Fruit fly (Drosophila melanogaster) whole organism, embryonic: ENCODE data around the gene LSm3.

Experiments used
- B-H2 ChIP-seq: fragments of 200-800 bp; sonication (Bioruptor generic); optimal IDR thresholded peaks from 2 replicates; lab custom pipeline; 2018; ENCODE audit warnings: missing biosample characterization, mild to moderate bottlenecking, missing genetic modification characterization
- CG11085 ChIP-seq: fragments of 200-800 bp; sonication (Bioruptor generic); IDR thresholded peaks from 2 replicates; pipeline ENCODE4 v1.3.6; 2022; ENCODE audit warnings: missing biosample characterization, missing genetic modification characterization
- CG11247 ChIP-seq: fragments of 200-800 bp; sonication (Bioruptor generic); IDR thresholded peaks from 2 replicates; pipeline ENCODE4 v1.3.6; 2022; ENCODE audit warnings: missing biosample characterization, missing genetic modification characterization
- CG13775 ChIP-seq: fragments of 200-800 bp; sonication (Bioruptor generic); optimal IDR thresholded peaks from 3 replicates; lab custom pipeline; 2017; ENCODE audit warnings: missing biosample characterization, mild to moderate bottlenecking, missing genetic modification characterization
- CG13894 ChIP-seq: fragments of 200-800 bp; sonication (Bioruptor generic); optimal IDR thresholded peaks from 3 replicates; lab custom pipeline; 2018; ENCODE audit warnings: missing biosample characterization, mild to moderate bottlenecking, missing genetic modification characterization, moderate library complexity
- CG14667 ChIP-seq: fragments of 200-800 bp; sonication (Bioruptor generic); IDR thresholded peaks from 2 replicates; pipeline ENCODE4 v1.3.6; 2022; ENCODE audit warnings: missing biosample characterization, missing genetic modification characterization
- CG2129 ChIP-seq: fragments of 200-800 bp; sonication (Bioruptor generic); IDR thresholded peaks from 2 replicates; pipeline ENCODE4 v1.3.6; 2022; ENCODE audit warnings: missing biosample characterization, missing genetic modification characterization; ENCODE audit not compliant: partially characterized antibody
- CG3065 ChIP-seq: fragments of 200-800 bp; sonication (Bioruptor generic); optimal IDR thresholded peaks from 2 replicates; lab custom pipeline; 2016; ENCODE audit warnings: missing biosample characterization, missing genetic modification characterization
- CG31388 ChIP-seq: fragments of 200-800 bp; sonication (Bioruptor generic); optimal IDR thresholded peaks from 2 replicates; lab custom pipeline; 2016; ENCODE audit warnings: missing biosample characterization, missing genetic modification characterization
- CG34224 ChIP-seq: fragments of 200-800 bp; sonication (Bioruptor generic); IDR thresholded peaks from 3 replicates; pipeline ENCODE4 v1.3.6; 2022; ENCODE audit warnings: missing biosample characterization, missing genetic modification characterization; ENCODE audit not compliant: partially characterized antibody
- CG4730 ChIP-seq: fragments of 200-800 bp; sonication (Bioruptor generic); IDR thresholded peaks from 2 replicates; pipeline ENCODE4 v1.3.6; 2022; ENCODE audit warnings: missing biosample characterization, missing genetic modification characterization
- CG6254 ChIP-seq: fragments of 200-800 bp; sonication (Bioruptor generic); optimal IDR thresholded peaks from 3 replicates; lab custom pipeline; 2017; ENCODE audit warnings: mild to moderate bottlenecking, missing biosample characterization, missing genetic modification reagents, missing genetic modification characterization
- CG6813 ChIP-seq: fragments of 200-800 bp; sonication (Bioruptor generic); optimal IDR thresholded peaks from 2 replicates; lab custom pipeline; 2017; ENCODE audit warnings: missing biosample characterization, missing genetic modification characterization, mild to moderate bottlenecking, moderate library complexity, missing genetic modification reagents
- CG7271 ChIP-seq: fragments of 200-800 bp; sonication (Bioruptor generic); optimal IDR thresholded peaks from 2 replicates; lab custom pipeline; 2018; ENCODE audit warnings: missing biosample characterization, mild to moderate bottlenecking, missing genetic modification characterization, moderate library complexity
- CG8281 ChIP-seq: fragments of 200-800 bp; sonication (Bioruptor generic); optimal IDR thresholded peaks from 2 replicates; lab custom pipeline; 2018; ENCODE audit warnings: missing biosample characterization, mild to moderate bottlenecking, missing genetic modification characterization, moderate library complexity
- CG8290 ChIP-seq, 3 experiments: fragments of 200-800 bp; sonication (Bioruptor generic); optimal IDR thresholded peaks; 2 replicates each; lab custom pipeline; 2016 to 2019; ENCODE audit warnings: missing biosample characterization in 3 of 3, missing genetic modification characterization in 3 of 3, mild to moderate bottlenecking in 2 of 3, moderate library complexity in 1 of 3
- CG9932 ChIP-seq: fragments of 200-800 bp; sonication (Bioruptor generic); IDR thresholded peaks from 2 replicates; pipeline ENCODE4 v1.3.6; 2022; ENCODE audit warnings: missing biosample characterization, missing genetic modification characterization
- Dip3 ChIP-seq: fragments of 200-800 bp; sonication (Bioruptor generic); optimal IDR thresholded peaks from 3 replicates; lab custom pipeline; 2016; ENCODE audit warnings: missing biosample characterization, missing genetic modification characterization
- Ets97D ChIP-seq: fragments of 200-800 bp; sonication (Bioruptor generic); optimal IDR thresholded peaks from 3 replicates; lab custom pipeline; 2016; ENCODE audit warnings: missing biosample characterization, missing genetic modification characterization
- Fer3 ChIP-seq: fragments of 200-800 bp; sonication (Bioruptor generic); optimal IDR thresholded peaks from 2 replicates; lab custom pipeline; 2018; ENCODE audit warnings: missing biosample characterization, mild to moderate bottlenecking, missing genetic modification characterization, moderate library complexity
- Hmr ChIP-seq: fragments of 200-800 bp; sonication (Bioruptor generic); optimal IDR thresholded peaks from 3 replicates; lab custom pipeline; 2017; ENCODE audit warnings: mild to moderate bottlenecking, missing biosample characterization, missing genetic modification reagents, missing genetic modification characterization
- Lpt ChIP-seq: fragments of >200 bp; optimal IDR thresholded peaks from 2 replicates; lab custom pipeline; 2018; ENCODE audit warnings: missing biosample characterization, missing genetic modification characterization
- Oaz ChIP-seq: fragments of 200-800 bp; sonication (Bioruptor generic); IDR thresholded peaks from 2 replicates; pipeline ENCODE4 v1.3.6; 2022; ENCODE audit warnings: missing biosample characterization, missing genetic modification characterization
- Rx ChIP-seq: fragments of 200-800 bp; sonication (Bioruptor generic); IDR thresholded peaks from 2 replicates; pipeline ENCODE4 v1.3.6; 2022; ENCODE audit warnings: missing biosample characterization, missing genetic modification characterization
- abd-A ChIP-seq: fragments of 200-800 bp; sonication (Bioruptor generic); optimal IDR thresholded peaks from 3 replicates; lab custom pipeline; 2019; ENCODE audit warnings: missing biosample characterization, mild to moderate bottlenecking, missing genetic modification characterization, moderate library complexity
- chif ChIP-seq, 2 experiments: fragments of 200-800 bp; sonication (Bioruptor generic); optimal IDR thresholded peaks; 3 replicates each; lab custom pipeline; 2016; ENCODE audit warnings: missing biosample characterization in 2 of 2, missing genetic modification characterization in 2 of 2
- fu2 ChIP-seq: fragments of 200-800 bp; sonication (Bioruptor generic); optimal IDR thresholded peaks from 2 replicates; lab custom pipeline; 2016; ENCODE audit warnings: missing biosample characterization, missing genetic modification characterization
- grn ChIP-seq: fragments of 200-800 bp; sonication (Bioruptor generic); optimal IDR thresholded peaks from 3 replicates; lab custom pipeline; 2017; ENCODE audit warnings: missing biosample characterization, missing genetic modification characterization
- gsb-n ChIP-seq: fragments of 200-800 bp; sonication (Bioruptor generic); optimal IDR thresholded peaks from 3 replicates; lab custom pipeline; 2018; ENCODE audit warnings: missing biosample characterization, mild to moderate bottlenecking, missing genetic modification characterization
- hb ChIP-seq: fragments of 200-800 bp; sonication (Bioruptor generic); IDR thresholded peaks from 3 replicates; pipeline ENCODE4 v1.3.6; 2022; ENCODE audit warnings: missing biosample characterization, missing genetic modification characterization; ENCODE audit not compliant: partially characterized antibody
- hbn ChIP-seq: fragments of 200-800 bp; sonication (Bioruptor generic); IDR thresholded peaks from 2 replicates; pipeline ENCODE4 v1.3.6; 2022; ENCODE audit warnings: missing biosample characterization, missing genetic modification characterization; ENCODE audit not compliant: partially characterized antibody
- ind ChIP-seq: fragments of 200-800 bp; sonication (Bioruptor generic); optimal IDR thresholded peaks from 3 replicates; lab custom pipeline; 2016; ENCODE audit warnings: missing biosample characterization, missing genetic modification characterization
- jumu ChIP-seq: fragments of 200-800 bp; sonication (Bioruptor generic); optimal IDR thresholded peaks from 3 replicates; lab custom pipeline; 2016; ENCODE audit warnings: missing biosample characterization, missing genetic modification characterization
- ken ChIP-seq: fragments of 200-800 bp; sonication (Bioruptor generic); IDR thresholded peaks from 3 replicates; pipeline ENCODE4 v1.3.6; 2022; ENCODE audit warnings: missing biosample characterization, missing genetic modification characterization
- knrl ChIP-seq: fragments of 200-800 bp; sonication (Bioruptor generic); IDR thresholded peaks from 3 replicates; pipeline ENCODE4 v1.3.6; 2022; ENCODE audit warnings: missing biosample characterization, missing genetic modification characterization; ENCODE audit not compliant: partially characterized antibody
- lola ChIP-seq, 3 experiments: fragments of >200 bp in 2 of 3; fragments of 200-800 bp in 1 of 3; sonication (Bioruptor generic) in 1 of 3; optimal IDR thresholded peaks; 2 replicates each; lab custom pipeline; 2017 to 2019; ENCODE audit warnings: missing biosample characterization in 3 of 3, missing genetic modification characterization in 3 of 3, mild to moderate bottlenecking in 1 of 3, moderate library complexity in 1 of 3
- onecut ChIP-seq: fragments of 200-800 bp; sonication (Bioruptor generic); IDR thresholded peaks from 2 replicates; pipeline ENCODE4 v1.3.6; 2022; ENCODE audit warnings: missing biosample characterization, missing genetic modification characterization
- org-1 ChIP-seq: fragments of 200-800 bp; sonication (Bioruptor generic); optimal IDR thresholded peaks from 2 replicates; lab custom pipeline; 2017; ENCODE audit warnings: missing biosample characterization, missing genetic modification characterization
- pb ChIP-seq: fragments of 200-800 bp; sonication (Bioruptor generic); optimal IDR thresholded peaks from 3 replicates; lab custom pipeline; 2016; ENCODE audit warnings: missing biosample characterization, missing genetic modification characterization
- salm ChIP-seq: fragments of 200-800 bp; sonication (Bioruptor generic); optimal IDR thresholded peaks from 2 replicates; lab custom pipeline; 2018; ENCODE audit warnings: missing biosample characterization, mild to moderate bottlenecking, missing genetic modification characterization
- sens ChIP-seq: fragments of 200-800 bp; sonication (Bioruptor generic); peaks from one replicate; lab custom pipeline; 2016; ENCODE audit warnings: missing biosample characterization, missing genetic modification characterization
- shn ChIP-seq: fragments of 200-800 bp; sonication (Bioruptor generic); optimal IDR thresholded peaks from 3 replicates; lab custom pipeline; 2016; ENCODE audit warnings: missing biosample characterization, missing genetic modification characterization
- so ChIP-seq: fragments of 200-800 bp; sonication (Bioruptor generic); IDR thresholded peaks from 3 replicates; pipeline ENCODE4 v1.3.6; 2022; ENCODE audit warnings: missing biosample characterization, missing genetic modification characterization
- stwl ChIP-seq: fragments of 200-800 bp; sonication (Bioruptor generic); optimal IDR thresholded peaks from 3 replicates; lab custom pipeline; 2018; ENCODE audit warnings: missing biosample characterization, mild to moderate bottlenecking, missing genetic modification characterization, moderate library complexity
- trem ChIP-seq: fragments of 200-800 bp; optimal IDR thresholded peaks from 3 replicates; lab custom pipeline; 2019; ENCODE audit warnings: missing biosample characterization, mild to moderate bottlenecking, missing genetic modification characterization, moderate library complexity
- tx ChIP-seq: fragments of 200-800 bp; sonication (Bioruptor generic); optimal IDR thresholded peaks from 2 replicates; lab custom pipeline; 2016; ENCODE audit warnings: missing biosample characterization, missing genetic modification characterization
- wek ChIP-seq: fragments of 200-800 bp; sonication (Bioruptor generic); optimal IDR thresholded peaks from 3 replicates; lab custom pipeline; 2018; ENCODE audit warnings: missing biosample characterization, mild to moderate bottlenecking, missing genetic modification characterization, moderate library complexity

Gene LSm3

dm6 chr3R:23992823-23993797 is 3.0 kb upstream of the LSm3 start, which contains the start of the genes Epp and Rab7 (continued):
- TF ChIP-seq salm (tag; lab: Kevin White, UChicago) (no peak), CG31388 (no peak), hbn (GFP tag; lab: Robert Waterston, UW) (peak; percentile 89), so (GFP tag; lab: Robert Waterston, UW) (no peak), org-1 (GFP tag; lab: Kevin White, UChicago) (no peak), CG6254 (GFP tag; lab: Kevin White, UChicago) (no peak), Hmr (peak; percentile 44), abd-A (tag; lab: Kevin White, UChicago) (no peak), tx (GFP tag; lab: Kevin White, UChicago) (peak; percentile 55), CG8290 (GFP tag; optimal IDR thresholded peaks at IDR 0.05; lab: Kevin White, UChicago) (peak; percentile 23), CG8290 (tag; optimal IDR thresholded peaks at IDR 0.05; lab: Kevin White, UChicago) (peak in 1 of 2 experiments; percentile 73), pb (GFP tag; lab: Kevin White, UChicago) (peak; percentile 51), trem (tag; lab: Kevin White, UChicago) (peak; percentile 54), fu2 (peak; percentile 55), ind (GFP tag; lab: Kevin White, UChicago) (peak; percentile 8), Fer3 (tag; lab: Kevin White, UChicago) (no peak), Rx (GFP tag; lab: Robert Waterston, UW) (0 out of 2 replicates have a peak, but pooled peaks have one; percentile 2), B-H2 (peak; percentile 81), grn (GFP tag; lab: Kevin White, UChicago) (peak; percentile 9), onecut (no peak; the same call in 1 of the 2 replicates), shn (peak; percentile 43), CG2129 (GFP tag; lab: Robert Waterston, UW) (peak; percentile 64), CG13894 (tag; lab: Kevin White, UChicago) (no peak), chif (GFP tag; optimal IDR thresholded peaks at IDR 0.05; lab: Kevin White, UChicago) (peak in 1 of 2 experiments; percentile 28), CG4730 (no peak), knrl (GFP tag; lab: Robert Waterston, UW) (peak; percentile 91), Oaz (no peak), CG7271 (peak; percentile 28), gsb-n (tag; lab: Kevin White, UChicago) (no peak), CG8281 (tag; lab: Kevin White, UChicago) (no peak), CG34224 (GFP tag; lab: Robert Waterston, UW) (peak; percentile 92), CG6813 (GFP tag; lab: Kevin White, UChicago) (no peak), Dip3 (GFP tag; lab: Kevin White, UChicago) (peak; percentile 40), ken (peak; percentile 53; the same call in 1 of the 3 replicates), lola (GFP tag; optimal IDR thresholded peaks at IDR 0.05; lab: Kevin White, UChicago) (no peak), CG14667 (GFP tag; lab: Robert Waterston, UW) (no peak), CG13775 (GFP tag; lab: Kevin White, UChicago) (no peak), CG9932 (GFP tag; lab: Robert Waterston, UW) (peak; percentile 84), sens (GFP tag; lab: Kevin White, UChicago) (peak; percentile 89), wek (GFP tag; lab: Kevin White, UChicago) (no peak), jumu (GFP tag; lab: Kevin White, UChicago) (peak; percentile 54), stwl (tag; lab: Kevin White, UChicago) (peak; percentile 82), hb (GFP tag; lab: Robert Waterston, UW) (peak; percentile 86), CG11085 (GFP tag; lab: Robert Waterston, UW) (no peak; the same call in 1 of the 2 replicates), Lpt (GFP tag; lab: Kevin White, UChicago) (no peak), Ets97D (peak; percentile 73), CG11247 (GFP tag; lab: Robert Waterston, UW) (0 out of 2 replicates have a peak, but pooled peaks have one; percentile 41), CG3065 (no peak)
